Fruit fly (Drosophila melanogaster): ENCODE results near the gene CG33272.

CG33272 gene

DNA sequence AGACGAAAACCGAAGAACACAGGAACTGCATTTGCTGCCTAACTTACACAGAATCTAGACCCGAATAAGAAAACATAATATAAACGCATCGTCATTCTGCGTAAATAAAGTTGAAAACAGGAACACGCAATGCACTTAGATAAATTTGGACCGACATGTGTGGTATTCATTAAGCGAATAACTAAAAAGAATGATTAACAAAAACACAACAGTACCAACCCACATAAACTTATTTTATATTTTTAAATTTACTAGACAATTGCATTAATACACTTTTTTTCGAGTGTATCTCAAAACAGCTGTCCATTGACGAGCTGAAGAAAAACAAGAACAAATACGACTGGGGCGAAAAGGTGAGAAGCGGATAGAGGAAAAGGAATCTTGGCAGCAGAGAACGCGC is 43.9 kb upstream of the CG33272 start (continued):
- TF ChIP-seq CG12071 (GFP tag; optimal IDR thresholded peaks at IDR 0.05) (peak; percentile 29), CG32532 (GFP tag; IDR thresholded peaks at IDR 0.05) (peak; percentile 56; the same call in 1 of the 2 replicates), eyg (GFP tag; optimal IDR thresholded peaks at IDR 0.05) (no peak), CTCF (GFP tag; optimal IDR thresholded peaks at IDR 0.05) (no peak), CG12155 (GFP tag; optimal IDR thresholded peaks at IDR 0.05) (peak; percentile 75), ERR (GFP tag; optimal IDR thresholded peaks at IDR 0.05) (no peak), CG6689 (GFP tag; IDR thresholded peaks at IDR 0.05) (peak; percentile 81), shn (GFP tag; optimal IDR thresholded peaks at IDR 0.05) (peak; percentile 54), CG8089 (GFP tag; optimal IDR thresholded peaks at IDR 0.05) (peak; percentile 59), ewg (GFP tag; optimal IDR thresholded peaks at IDR 0.05) (peak; percentile 64), Eip74EF (GFP tag; optimal IDR thresholded peaks at IDR 0.05) (peak in 1 of 2 experiments; percentile 76), Six4 (GFP tag; optimal IDR thresholded peaks at IDR 0.05) (peak; percentile 83), pros (GFP tag; optimal IDR thresholded peaks at IDR 0.05) (peak; percentile 40), CG2202 (tag; optimal IDR thresholded peaks at IDR 0.05) (peak; percentile 93), pan (optimal IDR thresholded peaks at IDR 0.05) (no peak), pan (GFP tag; optimal IDR thresholded peaks at IDR 0.05 in 1 of 2, IDR thresholded peaks at IDR 0.05 in 1 of 2) (peak in 1 of 2 experiments; percentile 76), dm (GFP tag; optimal IDR thresholded peaks at IDR 0.05) (peak; percentile 70), CG17912 (GFP tag; optimal IDR thresholded peaks at IDR 0.05) (no peak), CG16813 (GFP tag; IDR thresholded peaks at IDR 0.05; ENCODE audit: partially characterized antibody) (no peak), CG17361 (GFP tag; IDR thresholded peaks at IDR 0.05) (peak; percentile 91), CG2129 (GFP tag; IDR thresholded peaks at IDR 0.05; ENCODE audit: partially characterized antibody) (no peak), Pdp1 (GFP tag; optimal IDR thresholded peaks at IDR 0.05) (peak; percentile 57 to 78), gsb (GFP tag; IDR thresholded peaks at IDR 0.05) (no peak), CG7786 (GFP tag; optimal IDR thresholded peaks at IDR 0.05) (peak; percentile 52), CG1832 (GFP tag; optimal IDR thresholded peaks at IDR 0.05) (no peak), CG11093 (GFP tag; IDR thresholded peaks at IDR 0.05) (peak; percentile 62; the same call in 1 of the 3 replicates), slou (GFP tag; optimal IDR thresholded peaks at IDR 0.05) (peak; percentile 27), CG1603 (tag; optimal IDR thresholded peaks at IDR 0.05) (peak; percentile 92), vvl (GFP tag; IDR thresholded peaks at IDR 0.05) (peak; percentile 96), nmo (GFP tag; optimal IDR thresholded peaks at IDR 0.05) (peak; percentile 89), CG8388 (GFP tag; optimal IDR thresholded peaks at IDR 0.05) (peak; percentile 57), ab (GFP tag; optimal IDR thresholded peaks at IDR 0.05) (peak; percentile 18), Dad (GFP tag; optimal IDR thresholded peaks at IDR 0.05) (peak; percentile 67), sens (GFP tag) (peak; percentile 99), CG7839 (tag; optimal IDR thresholded peaks at IDR 0.05) (peak; percentile 85), CG10654 (GFP tag; optimal IDR thresholded peaks at IDR 0.05) (peak; percentile 74), Dref (GFP tag; IDR thresholded peaks at IDR 0.05) (no peak), CG2875 (GFP tag; optimal IDR thresholded peaks at IDR 0.05) (peak; percentile 78), CG7987 (GFP tag; optimal IDR thresholded peaks at IDR 0.05) (peak; percentile 63), CG17359 (tag; optimal IDR thresholded peaks at IDR 0.05) (peak; percentile 79), pfk (GFP tag; optimal IDR thresholded peaks at IDR 0.05) (no peak), HmgZ (tag; optimal IDR thresholded peaks at IDR 0.05) (peak; percentile 25), CG10267 (tag; optimal IDR thresholded peaks at IDR 0.05) (peak; percentile 90), YL-1 (GFP tag; optimal IDR thresholded peaks at IDR 0.05) (peak; percentile 6), CG2678 (tag; optimal IDR thresholded peaks at IDR 0.05) (peak; percentile 82), Side (GFP tag; optimal IDR thresholded peaks at IDR 0.05) (peak; percentile 76), CG42726 (GFP tag; IDR thresholded peaks at IDR 0.05; ENCODE audit: partially characterized antibody) (no peak), Ets65A (GFP tag) (peak; percentile 96), D19A (tag; optimal IDR thresholded peaks at IDR 0.05) (peak; percentile 89), CG9876 (GFP tag; optimal IDR thresholded peaks at IDR 0.05) (no peak), insv (GFP tag; optimal IDR thresholded peaks at IDR 0.05) (peak in 1 of 2 experiments; percentile 12)
